Worm (Caenorhabditis elegans) whole organism, L4/young adult: ENCODE measurements around the gene dhs-12.

Experiments
- W03F9.2 ChIP-seq: fragments of 150-350 bp; optimal IDR thresholded peaks from 2 replicates; lab custom pipeline; 2014; ENCODE audit warnings: missing biosample characterization, missing genetic modification characterization
- dao-5 ChIP-seq: sonication (generic microtip); optimal IDR thresholded peaks from 2 replicates; lab custom pipeline; 2016; ENCODE audit warnings: missing genotype, missing genetic modification characterization, moderate library complexity, missing compliant biosample characterization
- him-1 ChIP-seq: sonication (generic microtip); optimal IDR thresholded peaks from 2 replicates; lab custom pipeline; 2016; ENCODE audit warnings: missing genotype, missing genetic modification reagents, missing genetic modification characterization, missing compliant biosample characterization

DNA sequence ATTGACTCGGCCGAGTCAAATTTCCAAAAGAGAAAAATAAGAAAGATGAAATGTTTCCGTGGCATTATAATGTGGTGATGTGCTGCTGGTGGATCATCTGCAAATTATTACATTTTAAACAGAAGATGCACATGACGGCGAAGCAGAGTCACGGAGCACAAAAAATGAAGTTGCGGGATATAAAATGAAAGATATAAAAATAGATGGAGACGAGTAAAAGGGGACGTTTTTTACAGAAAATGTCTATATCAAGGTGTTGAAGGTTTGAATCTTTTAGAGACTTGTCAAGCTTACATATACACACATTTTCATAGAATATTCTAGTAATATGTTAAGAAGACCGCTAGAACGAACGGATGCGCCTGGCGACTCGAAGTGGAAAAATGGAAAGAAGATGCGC is 52.1 kb downstream of the dhs-12 start, which contains the start of gene ptrg-1:
- TF ChIP-seq him-1: no peak
- no peak for TF ChIP-seq dao-5
- TF ChIP-seq W03F9.2 (tag; lab: Kevin White, UChicago): no peak
